Worm (Caenorhabditis elegans) whole organism, L2 larva: ENCODE data around the gene semi-1.

ENCODE experiments used
- C34F6.9 ChIP-seq: fragments of 150-350 bp; optimal IDR thresholded peaks from 2 replicates; lab custom pipeline; 2014; ENCODE audit warnings: missing biosample characterization, missing genetic modification characterization
- F13H6.1 ChIP-seq: sonication (generic microtip); optimal IDR thresholded peaks from 2 replicates; lab custom pipeline; 2016; ENCODE audit warnings: missing genetic modification characterization, missing compliant biosample characterization
- R02D3.7 ChIP-seq: fragments of 150-350 bp; optimal IDR thresholded peaks from 2 replicates; lab custom pipeline; 2014; ENCODE audit warnings: missing biosample characterization, missing genetic modification characterization
- Y55F3AM.14 ChIP-seq: fragments of 200-800 bp; sonication (Bioruptor generic); optimal IDR thresholded peaks from 2 replicates; lab custom pipeline; 2018; ENCODE audit warnings: mild to moderate bottlenecking, missing genetic modification characterization, missing compliant biosample characterization
- ZK546.5 ChIP-seq: sonication (generic microtip); optimal IDR thresholded peaks from 2 replicates; lab custom pipeline; 2017; ENCODE audit warnings: missing biosample characterization, missing genetic modification characterization
- alr-1 ChIP-seq: fragments of 150-350 bp; optimal IDR thresholded peaks from 2 replicates; lab custom pipeline; 2014; ENCODE audit warnings: missing biosample characterization, missing genetic modification characterization
- aly-2 ChIP-seq: fragments of 150-350 bp; optimal IDR thresholded peaks from 2 replicates; lab custom pipeline; 2014; ENCODE audit warnings: missing biosample characterization, missing genetic modification characterization
- ama-1 ChIP-seq: fragments of 150-350 bp; optimal IDR thresholded peaks from 2 replicates; lab custom pipeline; 2018; ENCODE audit warnings: inconsistent platforms
- blmp-1 ChIP-seq: sonication (generic microtip); optimal IDR thresholded peaks from 2 replicates; lab custom pipeline; 2017; ENCODE audit warnings: missing genetic modification characterization, mild to moderate bottlenecking, missing compliant biosample characterization, antibody characterized with exemption, moderate library complexity; ENCODE audit not compliant: insufficient read depth
- ceh-16 ChIP-seq: fragments of 150-350 bp; optimal IDR thresholded peaks from 2 replicates; lab custom pipeline; 2014; ENCODE audit warnings: missing biosample characterization, missing genetic modification characterization
- ceh-82 ChIP-seq: fragments of 150-350 bp; optimal IDR thresholded peaks from 2 replicates; lab custom pipeline; 2014; ENCODE audit warnings: missing biosample characterization, missing genetic modification characterization
- crh-2 ChIP-seq: sonication (generic microtip); optimal IDR thresholded peaks from 2 replicates; lab custom pipeline; 2017; ENCODE audit warnings: missing biosample characterization, missing genetic modification characterization
- dmd-4 ChIP-seq: sonication (generic microtip); optimal IDR thresholded peaks from 2 replicates; lab custom pipeline; 2017; ENCODE audit warnings: missing biosample characterization, missing genetic modification characterization
- egl-27 ChIP-seq: sonication (generic microtip); optimal IDR thresholded peaks from 3 replicates; lab custom pipeline; 2017; ENCODE audit warnings: missing biosample characterization, missing genetic modification reagents, missing genetic modification characterization
- elt-1 ChIP-seq: fragments of 150-350 bp; optimal IDR thresholded peaks from 2 replicates; lab custom pipeline; 2014; ENCODE audit warnings: missing biosample characterization, missing genetic modification characterization
- elt-3 ChIP-seq: sonication (generic microtip); optimal IDR thresholded peaks from 2 replicates; lab custom pipeline; 2017; ENCODE audit warnings: missing biosample characterization, missing genetic modification characterization
- fos-1 ChIP-seq: fragments of 150-350 bp; optimal IDR thresholded peaks from 2 replicates; lab custom pipeline; 2014; ENCODE audit warnings: missing biosample characterization, missing genetic modification characterization
- gmeb-1 ChIP-seq: fragments of 150-350 bp; optimal IDR thresholded peaks from 2 replicates; lab custom pipeline; 2014; ENCODE audit warnings: missing biosample characterization, missing genetic modification characterization
- lin-11 ChIP-seq: fragments of 150-350 bp; sonication (generic microtip); optimal IDR thresholded peaks from 2 replicates; lab custom pipeline; 2014; ENCODE audit warnings: missing biosample characterization, missing genetic modification characterization, inconsistent platforms, mixed read lengths
- lin-13 ChIP-seq: fragments of 150-350 bp; optimal IDR thresholded peaks from 2 replicates; lab custom pipeline; 2014; ENCODE audit warnings: missing biosample characterization, missing genetic modification reagents, missing genetic modification characterization
- lin-39 ChIP-seq: fragments of 150-350 bp; optimal IDR thresholded peaks from 2 replicates; lab custom pipeline; 2014; ENCODE audit warnings: missing biosample characterization, missing genetic modification reagents, missing genetic modification characterization
- lsy-2 ChIP-seq, 2 experiments: fragments of 150-350 bp in 1 of 2; sonication (generic microtip) in 1 of 2; optimal IDR thresholded peaks; 2 replicates each; lab custom pipeline; 2014 to 2017; ENCODE audit warnings: missing biosample characterization in 2 of 2, missing genetic modification characterization in 2 of 2
- mab-5 ChIP-seq: fragments of 150-350 bp; optimal IDR thresholded peaks from 2 replicates; lab custom pipeline; 2014; ENCODE audit warnings: missing biosample characterization, missing genetic modification characterization
- mbf-1 ChIP-seq: sonication (generic microtip); optimal IDR thresholded peaks from 2 replicates; lab custom pipeline; 2017; ENCODE audit warnings: missing biosample characterization, missing genetic modification characterization
- mdl-1 ChIP-seq, 2 experiments: fragments of 150-350 bp in 1 of 2; sonication (generic microtip) in 1 of 2; optimal IDR thresholded peaks; 2 replicates each; lab custom pipeline; 2017; ENCODE audit warnings: missing biosample characterization in 2 of 2, missing genetic modification characterization in 2 of 2
- nhr-10 ChIP-seq: sonication (generic microtip); optimal IDR thresholded peaks from 2 replicates; lab custom pipeline; 2017; ENCODE audit warnings: missing biosample characterization, missing genetic modification characterization
- nhr-11 ChIP-seq: fragments of 150-350 bp; optimal IDR thresholded peaks from 2 replicates; lab custom pipeline; 2014; ENCODE audit warnings: missing biosample characterization, missing genetic modification characterization
- nhr-12 ChIP-seq: fragments of 150-350 bp; optimal IDR thresholded peaks from 2 replicates; lab custom pipeline; 2014; ENCODE audit warnings: missing biosample characterization, missing genetic modification characterization
- nhr-129 ChIP-seq: fragments of 150-350 bp; optimal IDR thresholded peaks from 2 replicates; lab custom pipeline; 2014; ENCODE audit warnings: missing biosample characterization, missing genetic modification characterization
- nhr-21 ChIP-seq: fragments of 150-350 bp; optimal IDR thresholded peaks from 2 replicates; lab custom pipeline; 2014; ENCODE audit warnings: missing biosample characterization, missing genetic modification characterization
- nhr-23 ChIP-seq: fragments of 150-350 bp; optimal IDR thresholded peaks from 2 replicates; lab custom pipeline; 2014; ENCODE audit warnings: missing biosample characterization, missing genetic modification reagents, missing genetic modification characterization
- nhr-237 ChIP-seq: fragments of 150-350 bp; optimal IDR thresholded peaks from 2 replicates; lab custom pipeline; 2014; ENCODE audit warnings: missing biosample characterization, missing genetic modification characterization
- nhr-25 ChIP-seq: fragments of 150-350 bp; sonication (generic microtip); optimal IDR thresholded peaks from 3 replicates; lab custom pipeline; 2014; ENCODE audit warnings: missing biosample characterization, missing genetic modification characterization
- nhr-6 ChIP-seq: fragments of 150-350 bp; optimal IDR thresholded peaks from 2 replicates; lab custom pipeline; 2014; ENCODE audit warnings: missing biosample characterization, missing genetic modification characterization
- nhr-77 ChIP-seq: fragments of 150-350 bp; optimal IDR thresholded peaks from 2 replicates; lab custom pipeline; 2014; ENCODE audit warnings: missing biosample characterization, missing genetic modification characterization
- peb-1 ChIP-seq: fragments of 150-350 bp; optimal IDR thresholded peaks from 2 replicates; lab custom pipeline; 2014; ENCODE audit warnings: missing biosample characterization, missing genetic modification characterization
- sem-4 ChIP-seq: fragments of 150-350 bp; optimal IDR thresholded peaks from 2 replicates; lab custom pipeline; 2014; ENCODE audit warnings: missing biosample characterization, missing genetic modification reagents, missing genetic modification characterization
- skn-1 ChIP-seq: sonication (generic microtip); optimal IDR thresholded peaks from 2 replicates; lab custom pipeline; 2017; ENCODE audit warnings: missing biosample characterization, missing genetic modification characterization
- sma-3 ChIP-seq: sonication (generic microtip); optimal IDR thresholded peaks from 2 replicates; lab custom pipeline; 2016; ENCODE audit warnings: missing genetic modification reagents, missing genetic modification characterization, missing compliant biosample characterization
- sma-9 ChIP-seq, 2 experiments: fragments of 150-350 bp in 1 of 2; sonication (generic microtip) in 1 of 2; optimal IDR thresholded peaks; 2 replicates each; lab custom pipeline; 2014 to 2016; ENCODE audit warnings: missing genetic modification characterization in 2 of 2, mild to moderate bottlenecking in 1 of 2, missing biosample characterization in 1 of 2, missing compliant biosample characterization in 1 of 2, missing genetic modification reagents in 1 of 2, moderate library complexity in 1 of 2
- snpc-4 ChIP-seq: fragments of 150-350 bp; optimal IDR thresholded peaks from 2 replicates; lab custom pipeline; 2014; ENCODE audit warnings: missing biosample characterization, missing genetic modification characterization
- unc-39 ChIP-seq: fragments of 150-350 bp; optimal IDR thresholded peaks from 2 replicates; lab custom pipeline; 2014; ENCODE audit warnings: missing biosample characterization, missing genetic modification characterization
- unc-55 ChIP-seq: fragments of 150-350 bp; sonication (generic microtip); optimal IDR thresholded peaks from 3 replicates; lab custom pipeline; 2014; ENCODE audit warnings: missing biosample characterization, missing genetic modification reagents, missing genetic modification characterization
- unc-62 ChIP-seq: fragments of 150-350 bp; optimal IDR thresholded peaks from 2 replicates; lab custom pipeline; 2014; ENCODE audit warnings: missing biosample characterization, missing genetic modification reagents, missing genetic modification characterization
- zag-1 ChIP-seq: fragments of 150-350 bp; optimal IDR thresholded peaks from 2 replicates; lab custom pipeline; 2014; ENCODE audit warnings: missing biosample characterization, missing genetic modification characterization
- ztf-1 ChIP-seq: fragments of 200-800 bp; sonication (Bioruptor generic); conservative IDR thresholded peaks from 2 replicates; pipeline ENCODE4 v1.3.6; 2022; ENCODE audit warnings: missing genetic modification characterization, missing compliant biosample characterization
- ztf-11 ChIP-seq: sonication (generic microtip); optimal IDR thresholded peaks from 2 replicates; lab custom pipeline; 2017; ENCODE audit warnings: missing biosample characterization, missing genetic modification characterization
- ztf-4 ChIP-seq: fragments of 150-350 bp; optimal IDR thresholded peaks from 2 replicates; lab custom pipeline; 2014; ENCODE audit warnings: missing biosample characterization, missing genetic modification characterization

The semi-1 gene

DNA sequence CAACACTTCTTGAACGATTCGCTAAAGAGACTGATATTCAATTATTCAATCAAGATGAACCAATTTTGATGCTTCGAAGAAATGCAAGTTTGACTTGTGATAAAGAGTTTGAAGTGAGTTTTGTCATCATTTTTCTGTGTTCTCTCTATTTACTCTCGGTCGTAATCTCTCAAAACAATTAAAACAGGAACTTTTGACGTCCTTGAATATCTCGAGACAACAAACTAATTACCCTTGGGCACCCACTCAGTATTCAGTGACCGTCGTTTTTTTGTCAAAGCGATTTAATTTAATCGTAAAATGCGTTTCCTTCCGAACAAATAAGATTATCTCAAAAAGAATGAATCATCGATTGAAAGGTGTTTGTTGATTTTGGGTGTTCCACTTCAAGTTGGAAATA, 50.9 kb downstream of the semi-1 start:
- TF ChIP-seq nhr-25 (tag; lab: Kevin White, UChicago) (peak; percentile 69), gmeb-1 (tag; lab: Kevin White, UChicago) (no peak), fos-1 (tag; lab: Kevin White, UChicago) (no peak), unc-55 (GFP tag; lab: Kevin White, UChicago) (no peak), sem-4 (no peak), nhr-11 (tag; lab: Kevin White, UChicago) (no peak), nhr-23 (tag; lab: Kevin White, UChicago) (no peak), snpc-4 (tag; lab: Kevin White, UChicago) (no peak), nhr-10 (no peak), nhr-12 (tag; lab: Kevin White, UChicago) (no peak), ama-1 (lab: Kevin White, UChicago) (peak; percentile 34), nhr-77 (tag; lab: Kevin White, UChicago) (no peak), sma-9 (GFP tag; optimal IDR thresholded peaks at IDR 0.05; lab: Kevin White, UChicago) (peak; percentile 3), sma-9 (tag; optimal IDR thresholded peaks at IDR 0.05; lab: Kevin White, UChicago) (no peak), ztf-4 (tag; lab: Kevin White, UChicago) (peak; percentile 1), skn-1 (tag; lab: Kevin White, UChicago) (peak; percentile 69), dmd-4 (tag; lab: Kevin White, UChicago) (no peak), nhr-6 (no peak), sma-3 (GFP tag; lab: Kevin White, UChicago) (peak; percentile 24), zag-1 (tag; lab: Kevin White, UChicago) (no peak), crh-2 (tag; lab: Kevin White, UChicago) (peak; percentile 1), unc-62 (GFP tag; lab: Kevin White, UChicago) (no peak), elt-3 (no peak)

DNA sequence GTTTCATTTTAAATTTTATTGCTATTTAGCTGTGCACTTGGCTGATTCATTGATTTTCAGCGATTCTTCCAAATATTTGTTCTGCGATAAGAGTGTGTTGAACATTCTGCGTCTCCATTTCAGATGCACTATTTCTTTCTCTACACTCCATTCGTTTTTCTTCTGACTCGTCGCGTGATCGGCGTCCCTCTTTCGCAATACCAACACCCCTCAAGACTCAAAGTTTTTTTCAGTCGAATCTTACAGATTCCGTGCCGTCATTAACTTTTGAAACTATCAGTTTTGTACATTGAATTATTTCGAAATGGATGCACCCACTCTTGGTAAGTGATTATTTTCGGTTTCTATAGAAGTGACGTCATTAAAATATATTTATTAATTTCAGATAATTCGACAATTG, 52.0 kb downstream of the semi-1 start, which contains the start of gene frm-10:
Gene frm-10, plus strand, starts transcription at position 234 of the 400 bp plus-strand sequence.
- TF ChIP-seq nhr-6: no peak
- TF ChIP-seq Y55F3AM.14 (GFP tag; lab: Kevin White, UChicago): no peak
- TF ChIP-seq alr-1 (tag; lab: Kevin White, UChicago): no peak
- TF ChIP-seq mab-5 (tag; lab: Kevin White, UChicago): no peak
- no peak for TF ChIP-seq nhr-21 (tag; lab: Kevin White, UChicago)
- peak; percentile 84 for TF ChIP-seq nhr-129 (tag; lab: Kevin White, UChicago)
- no peak for TF ChIP-seq unc-62 (GFP tag; lab: Kevin White, UChicago)
- peak; percentile 81 for TF ChIP-seq crh-2 (tag; lab: Kevin White, UChicago)
- peak; percentile 80 for TF ChIP-seq unc-55 (GFP tag; lab: Kevin White, UChicago)
- no peak for TF ChIP-seq elt-3
- no peak for TF ChIP-seq unc-39 (tag; lab: Kevin White, UChicago)
- TF ChIP-seq aly-2 (tag; lab: Kevin White, UChicago): no peak
- peak; percentile 8 to 65 for TF ChIP-seq lsy-2 (tag; optimal IDR thresholded peaks at IDR 0.05; lab: Kevin White, UChicago)
- no peak for TF ChIP-seq mbf-1 (tag; lab: Kevin White, UChicago)
- TF ChIP-seq ztf-11 (tag; lab: Kevin White, UChicago): no peak
- no peak for TF ChIP-seq dmd-4 (tag; lab: Kevin White, UChicago)
- peak; percentile 59 for TF ChIP-seq F13H6.1 (tag; lab: Kevin White, UChicago)
- TF ChIP-seq ama-1 (lab: Kevin White, UChicago): peak; percentile 61
- TF ChIP-seq zag-1 (tag; lab: Kevin White, UChicago): no peak
- no peak for TF ChIP-seq nhr-23 (tag; lab: Kevin White, UChicago)
- peak; percentile 27 for TF ChIP-seq nhr-25 (tag; lab: Kevin White, UChicago)
- no peak for TF ChIP-seq lin-39
- TF ChIP-seq nhr-77 (tag; lab: Kevin White, UChicago): no peak
- peak; percentile 8 to 28 for TF ChIP-seq mdl-1 (tag; optimal IDR thresholded peaks at IDR 0.05; lab: Kevin White, UChicago)
- no peak for TF ChIP-seq blmp-1
- TF ChIP-seq fos-1 (tag; lab: Kevin White, UChicago): peak; percentile 93
- TF ChIP-seq snpc-4 (tag; lab: Kevin White, UChicago): no peak
- TF ChIP-seq lin-11 (tag; lab: Kevin White, UChicago): peak; percentile 23
- peak; percentile 79 for TF ChIP-seq skn-1 (tag; lab: Kevin White, UChicago)
- TF ChIP-seq ztf-4 (tag; lab: Kevin White, UChicago): peak; percentile 25
- no peak for TF ChIP-seq ceh-16
- peak; percentile 65 for TF ChIP-seq sma-9 (GFP tag; optimal IDR thresholded peaks at IDR 0.05; lab: Kevin White, UChicago)
- no peak for TF ChIP-seq sma-9 (tag; optimal IDR thresholded peaks at IDR 0.05; lab: Kevin White, UChicago)
- TF ChIP-seq nhr-12 (tag; lab: Kevin White, UChicago): no peak
- peak; percentile 14 for TF ChIP-seq nhr-10
- TF ChIP-seq egl-27 (tag; lab: Kevin White, UChicago): no peak
- no peak for TF ChIP-seq ZK546.5 (tag; lab: Kevin White, UChicago)
- no peak for TF ChIP-seq ceh-82 (tag; lab: Kevin White, UChicago)
- TF ChIP-seq R02D3.7: no peak
- TF ChIP-seq sem-4: no peak
- TF ChIP-seq elt-1: no peak
- no peak for TF ChIP-seq ztf-1 (GFP tag; lab: Robert Waterston, UW)
- peak; percentile 59 for TF ChIP-seq sma-3 (GFP tag; lab: Kevin White, UChicago)
- TF ChIP-seq gmeb-1 (tag; lab: Kevin White, UChicago): peak; percentile 68
- no peak for TF ChIP-seq peb-1 (tag; lab: Kevin White, UChicago)
- peak; percentile 82 for TF ChIP-seq C34F6.9 (tag; lab: Kevin White, UChicago)
- TF ChIP-seq lin-13 (GFP tag; lab: Kevin White, UChicago): peak; percentile 13
- TF ChIP-seq nhr-11 (tag; lab: Kevin White, UChicago): no peak
- no peak for TF ChIP-seq nhr-237 (tag; lab: Kevin White, UChicago)
